Fruit fly (Drosophila melanogaster) whole organism, embryonic: ENCODE results near the gene ens.

Source experiments
- Antp ChIP-seq: fragments of 200-800 bp; sonication (Bioruptor generic); optimal IDR thresholded peaks from 3 replicates; lab custom pipeline; 2016; ENCODE audit warnings: missing biosample characterization, missing genetic modification characterization
- Bdp1 ChIP-seq: fragments of 200-800 bp; sonication (Bioruptor generic); optimal IDR thresholded peaks from 3 replicates; lab custom pipeline; 2016; ENCODE audit warnings: missing biosample characterization, missing genetic modification characterization
- CG10366 ChIP-seq: fragments of 200-800 bp; sonication (Bioruptor generic); IDR thresholded peaks from 2 replicates; pipeline ENCODE4 v1.3.6; 2022; ENCODE audit warnings: missing biosample characterization, missing genetic modification characterization
- CG11696 ChIP-seq: fragments of 200-800 bp; sonication (Bioruptor generic); IDR thresholded peaks from 2 replicates; pipeline ENCODE4 v1.3.6; 2022; ENCODE audit warnings: missing biosample characterization, missing genetic modification characterization
- CG13624 ChIP-seq: fragments of 200-800 bp; sonication (Bioruptor generic); optimal IDR thresholded peaks from 2 replicates; lab custom pipeline; 2016; ENCODE audit warnings: missing biosample characterization, missing genetic modification characterization
- CG15011 ChIP-seq: fragments of 200-800 bp; sonication (Bioruptor generic); optimal IDR thresholded peaks from 3 replicates; lab custom pipeline; 2018; ENCODE audit warnings: missing biosample characterization, mild to moderate bottlenecking, missing genetic modification characterization
- CG16779 ChIP-seq: fragments of 200-800 bp; sonication (Bioruptor generic); IDR thresholded peaks from 2 replicates; pipeline ENCODE4 v1.3.6; 2022; ENCODE audit warnings: missing biosample characterization, missing genetic modification characterization
- CG17568 ChIP-seq: fragments of 200-800 bp; sonication (Bioruptor generic); optimal IDR thresholded peaks from 2 replicates; lab custom pipeline; 2018; ENCODE audit warnings: missing biosample characterization, mild to moderate bottlenecking, missing genetic modification characterization, moderate library complexity
- CG1792 ChIP-seq: fragments of 200-800 bp; sonication (Bioruptor generic); optimal IDR thresholded peaks from 2 replicates; lab custom pipeline; 2016; ENCODE audit warnings: missing biosample characterization, missing genetic modification characterization
- CG18599 ChIP-seq: fragments of 200-800 bp; sonication (Bioruptor generic); optimal IDR thresholded peaks from 3 replicates; lab custom pipeline; 2017; ENCODE audit warnings: missing biosample characterization, missing genetic modification characterization, mild to moderate bottlenecking, moderate library complexity, missing genetic modification reagents
- CG18619 ChIP-seq: fragments of 200-800 bp; sonication (Bioruptor generic); optimal IDR thresholded peaks from 3 replicates; lab custom pipeline; 2017; ENCODE audit warnings: missing biosample characterization, mild to moderate bottlenecking, missing genetic modification characterization
- CG2875 ChIP-seq: fragments of 200-800 bp; sonication (Bioruptor generic); optimal IDR thresholded peaks from 2 replicates; lab custom pipeline; 2017; ENCODE audit warnings: missing biosample characterization, mild to moderate bottlenecking, missing genetic modification characterization, missing genetic modification reagents
- CG34376 ChIP-seq: fragments of 200-800 bp; sonication (Bioruptor generic); optimal IDR thresholded peaks from 2 replicates; lab custom pipeline; 2018; ENCODE audit warnings: missing biosample characterization, mild to moderate bottlenecking, missing genetic modification characterization
- CG4328 ChIP-seq: fragments of 200-800 bp; sonication (Bioruptor generic); optimal IDR thresholded peaks from 3 replicates; lab custom pipeline; 2017; ENCODE audit warnings: missing biosample characterization, missing genetic modification reagents, missing genetic modification characterization
- CG4404 ChIP-seq: fragments of 200-800 bp; sonication (Bioruptor generic); IDR thresholded peaks from 2 replicates; pipeline ENCODE4 v1.3.6; 2022; ENCODE audit warnings: missing biosample characterization, missing genetic modification characterization
- CG6254 ChIP-seq: fragments of 200-800 bp; sonication (Bioruptor generic); optimal IDR thresholded peaks from 3 replicates; lab custom pipeline; 2017; ENCODE audit warnings: mild to moderate bottlenecking, missing biosample characterization, missing genetic modification reagents, missing genetic modification characterization
- CG6813 ChIP-seq: fragments of 200-800 bp; sonication (Bioruptor generic); optimal IDR thresholded peaks from 2 replicates; lab custom pipeline; 2017; ENCODE audit warnings: missing biosample characterization, missing genetic modification characterization, mild to moderate bottlenecking, moderate library complexity, missing genetic modification reagents
- CrebB ChIP-seq: fragments of 200-800 bp; sonication (Bioruptor generic); optimal IDR thresholded peaks from 3 replicates; lab custom pipeline; 2018; ENCODE audit warnings: missing biosample characterization, mild to moderate bottlenecking, missing genetic modification characterization
- D ChIP-seq, 2 experiments: fragments of 200-800 bp in 1 of 2; fragments of >200 bp in 1 of 2; sonication (Bioruptor generic) in 1 of 2; optimal IDR thresholded peaks; 2 replicates in 1 of 2; 3 replicates in 1 of 2; lab custom pipeline; 2017; ENCODE audit warnings: mild to moderate bottlenecking in 1 of 2, missing biosample characterization in 1 of 2, missing genetic modification characterization in 1 of 2, missing genetic modification reagents in 1 of 2
- D19A ChIP-seq: fragments of 200-800 bp; optimal IDR thresholded peaks from 3 replicates; lab custom pipeline; 2019; ENCODE audit warnings: missing biosample characterization, mild to moderate bottlenecking, missing genetic modification characterization, moderate library complexity
- Dek ChIP-seq: fragments of 200-800 bp; sonication (Bioruptor generic); optimal IDR thresholded peaks from 3 replicates; lab custom pipeline; 2019; ENCODE audit warnings: missing biosample characterization, mild to moderate bottlenecking, missing genetic modification characterization, moderate library complexity
- ERR ChIP-seq: fragments of 200-800 bp; sonication (Bioruptor generic); optimal IDR thresholded peaks from 2 replicates; lab custom pipeline; 2016; ENCODE audit warnings: missing biosample characterization, missing genetic modification characterization
- GATAe ChIP-seq: fragments of 200-800 bp; sonication (Bioruptor generic); conservative IDR thresholded peaks from 2 replicates; pipeline ENCODE4 v1.3.6; 2022; ENCODE audit warnings: missing biosample characterization, missing genetic modification characterization
- HHEX ChIP-seq: fragments of 200-800 bp; sonication (Bioruptor generic); optimal IDR thresholded peaks from 3 replicates; lab custom pipeline; 2017; ENCODE audit warnings: missing biosample characterization, mild to moderate bottlenecking, missing genetic modification characterization, missing genetic modification reagents
- Lpt ChIP-seq: fragments of >200 bp; optimal IDR thresholded peaks from 2 replicates; lab custom pipeline; 2018; ENCODE audit warnings: missing biosample characterization, missing genetic modification characterization
- NC2β ChIP-seq: fragments of 200-800 bp; sonication (Bioruptor generic); optimal IDR thresholded peaks from 2 replicates; lab custom pipeline; 2016; ENCODE audit warnings: missing biosample characterization, missing genetic modification characterization
- Optix ChIP-seq: fragments of 200-800 bp; sonication (Bioruptor generic); IDR thresholded peaks from 3 replicates; pipeline ENCODE4 v1.3.6; 2022; ENCODE audit warnings: missing biosample characterization, missing genetic modification characterization
- Poxn ChIP-seq: fragments of 200-800 bp; sonication (Bioruptor generic); IDR thresholded peaks from 2 replicates; pipeline ENCODE4 v1.3.6; 2022; ENCODE audit warnings: missing biosample characterization, missing genetic modification characterization
- Sox102F ChIP-seq: fragments of 200-800 bp; sonication (Bioruptor generic); optimal IDR thresholded peaks from 2 replicates; lab custom pipeline; 2018; ENCODE audit warnings: missing biosample characterization, mild to moderate bottlenecking, missing genetic modification characterization, moderate library complexity
- bcd ChIP-seq: fragments of 200-800 bp; sonication (Bioruptor generic); optimal IDR thresholded peaks from 2 replicates; lab custom pipeline; 2017; ENCODE audit warnings: missing biosample characterization, mild to moderate bottlenecking, missing genetic modification characterization
- cas ChIP-seq: fragments of 200-800 bp; sonication (Bioruptor generic); IDR thresholded peaks from 2 replicates; pipeline ENCODE4 v1.3.6; 2022; ENCODE audit warnings: missing biosample characterization, missing genetic modification characterization
- chinmo ChIP-seq: fragments of 200-800 bp; sonication (Bioruptor generic); IDR thresholded peaks from 4 replicates; pipeline ENCODE4 v1.3.6; 2022; ENCODE audit warnings: missing biosample characterization, missing genetic modification characterization; ENCODE audit not compliant: partially characterized antibody
- exex ChIP-seq: fragments of 200-800 bp; sonication (Bioruptor generic); optimal IDR thresholded peaks from 4 replicates; lab custom pipeline; 2018; ENCODE audit warnings: missing biosample characterization, mild to moderate bottlenecking, missing genetic modification characterization, moderate library complexity
- gcm ChIP-seq: fragments of 200-800 bp; sonication (Bioruptor generic); optimal IDR thresholded peaks from 2 replicates; lab custom pipeline; 2019; ENCODE audit warnings: missing biosample characterization, mild to moderate bottlenecking, missing genetic modification characterization, moderate library complexity
- hkb ChIP-seq, 2 experiments: fragments of 200-800 bp in 1 of 2; fragments of >200 bp in 1 of 2; sonication (Bioruptor generic) in 1 of 2; IDR thresholded peaks in 1 of 2; optimal IDR thresholded peaks in 1 of 2; 2 replicates each; pipeline versions ENCODE4 v1.3.6 to Lab custom; 2017 to 2022; ENCODE audit warnings: missing biosample characterization in 1 of 2, missing genetic modification characterization in 1 of 2
- kni ChIP-seq: fragments of 200-800 bp; sonication (Bioruptor generic); optimal IDR thresholded peaks from 3 replicates; lab custom pipeline; 2017; ENCODE audit warnings: mild to moderate bottlenecking, missing biosample characterization, missing genetic modification reagents, missing genetic modification characterization
- mirr ChIP-seq: fragments of 200-800 bp; sonication (Bioruptor generic); optimal IDR thresholded peaks from 3 replicates; lab custom pipeline; 2018; ENCODE audit warnings: missing biosample characterization, mild to moderate bottlenecking, missing genetic modification characterization
- oc ChIP-seq: fragments of 200-800 bp; sonication (Bioruptor generic); optimal IDR thresholded peaks from 2 replicates; lab custom pipeline; 2018; ENCODE audit warnings: missing biosample characterization, mild to moderate bottlenecking, missing genetic modification characterization, moderate library complexity
- pb ChIP-seq: fragments of 200-800 bp; sonication (Bioruptor generic); optimal IDR thresholded peaks from 3 replicates; lab custom pipeline; 2016; ENCODE audit warnings: missing biosample characterization, missing genetic modification characterization
- pho ChIP-seq: fragments of 200-800 bp; sonication (Bioruptor generic); optimal IDR thresholded peaks from 2 replicates; lab custom pipeline; 2016; ENCODE audit warnings: missing biosample characterization, missing genetic modification characterization
- psq ChIP-seq: fragments of 200-800 bp; sonication (Bioruptor generic); optimal IDR thresholded peaks from 2 replicates; lab custom pipeline; 2017; ENCODE audit warnings: missing biosample characterization, missing genetic modification characterization
- sc ChIP-seq, 3 experiments: fragments of >200 bp in 2 of 3; fragments of 200-800 bp in 1 of 3; sonication (Bioruptor generic) in 1 of 3; optimal IDR thresholded peaks; 2 replicates in 2 of 3; 3 replicates in 1 of 3; lab custom pipeline; 2017; ENCODE audit warnings: mild to moderate bottlenecking in 1 of 3, missing biosample characterization in 1 of 3, missing genetic modification characterization in 1 of 3, missing genetic modification reagents in 1 of 3
- sd ChIP-seq: fragments of 200-800 bp; sonication (Bioruptor generic); optimal IDR thresholded peaks from 3 replicates; lab custom pipeline; 2018; ENCODE audit warnings: missing biosample characterization, mild to moderate bottlenecking, missing genetic modification characterization, moderate library complexity
- shn ChIP-seq: fragments of 200-800 bp; sonication (Bioruptor generic); optimal IDR thresholded peaks from 3 replicates; lab custom pipeline; 2016; ENCODE audit warnings: missing biosample characterization, missing genetic modification characterization
- so ChIP-seq: fragments of 200-800 bp; sonication (Bioruptor generic); IDR thresholded peaks from 3 replicates; pipeline ENCODE4 v1.3.6; 2022; ENCODE audit warnings: missing biosample characterization, missing genetic modification characterization
- twi ChIP-seq: fragments of 200-800 bp; optimal IDR thresholded peaks from 2 replicates; lab custom pipeline; 2019; ENCODE audit warnings: missing biosample characterization, mild to moderate bottlenecking, missing genetic modification characterization, moderate library complexity
- unc-4 ChIP-seq: fragments of 200-800 bp; sonication (Bioruptor generic); IDR thresholded peaks from 2 replicates; pipeline ENCODE4 v1.3.6; 2022; ENCODE audit warnings: missing biosample characterization, missing genetic modification characterization; ENCODE audit not compliant: partially characterized antibody

ens gene

dm6 chr3L:4119636-4120357 is 14.6 kb downstream of the ens start (continued):
- TF ChIP-seq CG34376 (GFP tag; lab: Kevin White, UChicago): no peak
- TF ChIP-seq hkb (optimal IDR thresholded peaks at IDR 0.05; lab: Kevin White, UChicago): no peak
- TF ChIP-seq hkb (GFP tag; IDR thresholded peaks at IDR 0.05; lab: Robert Waterston, UW): 0 out of 2 replicates have a peak, but pooled peaks have one; percentile 7
- no peak for TF ChIP-seq CrebB
- TF ChIP-seq psq (GFP tag; lab: Kevin White, UChicago): no peak
- TF ChIP-seq CG13624 (GFP tag; lab: Kevin White, UChicago): no peak
- no peak for TF ChIP-seq Optix (GFP tag; lab: Robert Waterston, UW)
- TF ChIP-seq sc (optimal IDR thresholded peaks at IDR 0.05; lab: Kevin White, UChicago): no peak
- no peak for TF ChIP-seq sc (GFP tag; optimal IDR thresholded peaks at IDR 0.05; lab: Kevin White, UChicago)
- TF ChIP-seq CG4328 (GFP tag; lab: Kevin White, UChicago): no peak
- peak; percentile 49 for TF ChIP-seq exex (tag; lab: Kevin White, UChicago)
- TF ChIP-seq twi: peak; percentile 88
- no peak for TF ChIP-seq shn (GFP tag; lab: Kevin White, UChicago)
- TF ChIP-seq cas: no peak
- TF ChIP-seq oc (tag; lab: Kevin White, UChicago): no peak
- TF ChIP-seq CG11696 (GFP tag; lab: Robert Waterston, UW): no peak
- TF ChIP-seq NC2β: no peak
- peak; percentile 63 for TF ChIP-seq gcm
- no peak for TF ChIP-seq HHEX (GFP tag; lab: Kevin White, UChicago)
- peak; percentile 16 for TF ChIP-seq Lpt
- peak; percentile 71 for TF ChIP-seq mirr (GFP tag; lab: Kevin White, UChicago)
- TF ChIP-seq CG4404: no peak
- no peak for TF ChIP-seq GATAe (GFP tag; lab: Robert Waterston, UW)
- no peak for TF ChIP-seq chinmo (GFP tag; lab: Robert Waterston, UW)
- TF ChIP-seq CG18599 (GFP tag; lab: Kevin White, UChicago): peak; percentile 12
- no peak for TF ChIP-seq CG16779 (GFP tag; lab: Robert Waterston, UW)
- TF ChIP-seq unc-4 (GFP tag; lab: Robert Waterston, UW): no peak
- TF ChIP-seq D19A (tag; lab: Kevin White, UChicago): no peak
- no peak for TF ChIP-seq CG17568
- no peak for TF ChIP-seq Antp (GFP tag; lab: Kevin White, UChicago)
- TF ChIP-seq CG6254 (GFP tag; lab: Kevin White, UChicago): peak; percentile 23
- TF ChIP-seq bcd (GFP tag; lab: Kevin White, UChicago): peak; percentile 9
- TF ChIP-seq CG10366 (GFP tag; lab: Robert Waterston, UW): no peak
- TF ChIP-seq kni (GFP tag; lab: Kevin White, UChicago): peak; percentile 95
- TF ChIP-seq sd (tag; lab: Kevin White, UChicago): no peak
- TF ChIP-seq CG1792 (GFP tag; lab: Kevin White, UChicago): no peak
- TF ChIP-seq Poxn (GFP tag; lab: Robert Waterston, UW): no peak
- peak; percentile 6 for TF ChIP-seq Sox102F (GFP tag; lab: Kevin White, UChicago)
- TF ChIP-seq D (optimal IDR thresholded peaks at IDR 0.05; lab: Kevin White, UChicago): no peak
- TF ChIP-seq D (GFP tag; optimal IDR thresholded peaks at IDR 0.05; lab: Kevin White, UChicago): no peak
- peak; percentile 23 for TF ChIP-seq CG6813 (GFP tag; lab: Kevin White, UChicago)
- TF ChIP-seq Dek: no peak
- TF ChIP-seq pb (GFP tag; lab: Kevin White, UChicago): no peak
- TF ChIP-seq ERR (GFP tag; lab: Kevin White, UChicago): no peak
- TF ChIP-seq CG18619 (GFP tag; lab: Kevin White, UChicago): no peak
- TF ChIP-seq Bdp1 (GFP tag; lab: Kevin White, UChicago): no peak
- TF ChIP-seq pho: peak; percentile 8
- 0 out of 3 replicates have a peak, but pooled peaks have one; percentile 11 for TF ChIP-seq so (GFP tag; lab: Robert Waterston, UW)
- no peak for TF ChIP-seq CG15011 (GFP tag; lab: Kevin White, UChicago)
- TF ChIP-seq CG2875 (GFP tag; lab: Kevin White, UChicago): no peak
